Fruit fly (Drosophila melanogaster) whole organism, adult: ENCODE results near the gene RpS7.
A peak's percentile ranks its signal among the peaks of the same experiment; 100 is the strongest.

ENCODE experiments used
- CG11617 ChIP-seq: fragments of 200-800 bp; sonication (Bioruptor generic); optimal IDR thresholded peaks from 2 replicates; lab custom pipeline; 2017; ENCODE audit warnings: mild to moderate bottlenecking, missing biosample characterization, missing genetic modification reagents, missing genetic modification characterization
- CG12768 ChIP-seq: fragments of 200-800 bp; sonication (Bioruptor generic); optimal IDR thresholded peaks from 2 replicates; lab custom pipeline; 2017; ENCODE audit warnings: missing biosample characterization, missing genetic modification characterization, mild to moderate bottlenecking, moderate library complexity, missing genetic modification reagents
- CG14711 ChIP-seq: fragments of 200-800 bp; sonication (Bioruptor generic); optimal IDR thresholded peaks from 2 replicates; lab custom pipeline; 2018; ENCODE audit warnings: missing biosample characterization, mild to moderate bottlenecking, missing genetic modification characterization, moderate library complexity
- CG1620 ChIP-seq: fragments of 200-800 bp; sonication (Bioruptor generic); optimal IDR thresholded peaks from 2 replicates; lab custom pipeline; 2016; ENCODE audit warnings: missing biosample characterization, missing genetic modification characterization
- CG33017 ChIP-seq: fragments of 200-800 bp; sonication (Bioruptor generic); optimal IDR thresholded peaks from 2 replicates; lab custom pipeline; 2018; ENCODE audit warnings: missing biosample characterization, mild to moderate bottlenecking, missing genetic modification characterization, moderate library complexity
- CG5204 ChIP-seq: fragments of 200-800 bp; sonication (Bioruptor generic); optimal IDR thresholded peaks from 2 replicates; lab custom pipeline; 2016; ENCODE audit warnings: missing biosample characterization, missing genetic modification characterization
- CG7045 ChIP-seq: fragments of 200-800 bp; sonication (Bioruptor generic); optimal IDR thresholded peaks from 2 replicates; lab custom pipeline; 2017; ENCODE audit warnings: missing biosample characterization, mild to moderate bottlenecking, missing genetic modification characterization
- CG7101 ChIP-seq: fragments of 200-800 bp; sonication (Bioruptor generic); optimal IDR thresholded peaks from 2 replicates; lab custom pipeline; 2018; ENCODE audit warnings: missing biosample characterization, mild to moderate bottlenecking, missing genetic modification characterization, moderate library complexity
- Clk ChIP-seq: fragments of 200-800 bp; sonication (Bioruptor generic); optimal IDR thresholded peaks from 2 replicates; lab custom pipeline; 2017; ENCODE audit warnings: missing biosample characterization, missing genetic modification characterization
- Crg-1 ChIP-seq: fragments of 200-800 bp; sonication (Bioruptor generic); optimal IDR thresholded peaks from 2 replicates; lab custom pipeline; 2016; ENCODE audit warnings: missing biosample characterization, missing genetic modification characterization
- Hr96 ChIP-seq: fragments of 200-800 bp; sonication (Bioruptor generic); optimal IDR thresholded peaks from 2 replicates; lab custom pipeline; 2016; ENCODE audit warnings: missing biosample characterization, missing genetic modification characterization
- Mnt ChIP-seq: fragments of 200-800 bp; sonication (Bioruptor generic); optimal IDR thresholded peaks from 2 replicates; lab custom pipeline; 2016; ENCODE audit warnings: missing biosample characterization, mild to moderate bottlenecking, missing genetic modification characterization
- bab1 ChIP-seq: fragments of 200-800 bp; sonication (Bioruptor generic); optimal IDR thresholded peaks from 3 replicates; lab custom pipeline; 2019; ENCODE audit warnings: missing biosample characterization, mild to moderate bottlenecking, missing genetic modification characterization, moderate library complexity
- cic ChIP-seq: fragments of 200-800 bp; sonication (Bioruptor generic); optimal IDR thresholded peaks from 2 replicates; lab custom pipeline; 2017; ENCODE audit warnings: missing biosample characterization, mild to moderate bottlenecking, missing genetic modification characterization, moderate library complexity
- cnc ChIP-seq, 2 experiments: fragments of >200 bp; optimal IDR thresholded peaks; 2 replicates each; lab custom pipeline; 2017
- kay ChIP-seq: fragments of 200-800 bp; sonication (Bioruptor generic); peaks from one replicate; lab custom pipeline; 2016; ENCODE audit warnings: missing biosample characterization, missing genetic modification characterization, borderline replicate concordance
- ovo ChIP-seq: fragments of 200-800 bp; sonication (Bioruptor generic); optimal IDR thresholded peaks from 2 replicates; lab custom pipeline; 2016; ENCODE audit warnings: missing biosample characterization, missing genetic modification characterization
- pad ChIP-seq: fragments of 200-800 bp; sonication (Bioruptor generic); optimal IDR thresholded peaks from 3 replicates; lab custom pipeline; 2017; ENCODE audit warnings: missing biosample characterization, missing genetic modification characterization, mild to moderate bottlenecking, moderate library complexity, missing genetic modification reagents
- tj ChIP-seq: fragments of 200-800 bp; sonication (Bioruptor generic); optimal IDR thresholded peaks from 3 replicates; lab custom pipeline; 2017; ENCODE audit warnings: missing biosample characterization, mild to moderate bottlenecking, missing genetic modification characterization, moderate library complexity
- toe ChIP-seq: fragments of 200-800 bp; sonication (Bioruptor generic); optimal IDR thresholded peaks from 2 replicates; lab custom pipeline; 2016; ENCODE audit warnings: missing biosample characterization, missing genetic modification characterization

The RpS7 gene

DNA sequence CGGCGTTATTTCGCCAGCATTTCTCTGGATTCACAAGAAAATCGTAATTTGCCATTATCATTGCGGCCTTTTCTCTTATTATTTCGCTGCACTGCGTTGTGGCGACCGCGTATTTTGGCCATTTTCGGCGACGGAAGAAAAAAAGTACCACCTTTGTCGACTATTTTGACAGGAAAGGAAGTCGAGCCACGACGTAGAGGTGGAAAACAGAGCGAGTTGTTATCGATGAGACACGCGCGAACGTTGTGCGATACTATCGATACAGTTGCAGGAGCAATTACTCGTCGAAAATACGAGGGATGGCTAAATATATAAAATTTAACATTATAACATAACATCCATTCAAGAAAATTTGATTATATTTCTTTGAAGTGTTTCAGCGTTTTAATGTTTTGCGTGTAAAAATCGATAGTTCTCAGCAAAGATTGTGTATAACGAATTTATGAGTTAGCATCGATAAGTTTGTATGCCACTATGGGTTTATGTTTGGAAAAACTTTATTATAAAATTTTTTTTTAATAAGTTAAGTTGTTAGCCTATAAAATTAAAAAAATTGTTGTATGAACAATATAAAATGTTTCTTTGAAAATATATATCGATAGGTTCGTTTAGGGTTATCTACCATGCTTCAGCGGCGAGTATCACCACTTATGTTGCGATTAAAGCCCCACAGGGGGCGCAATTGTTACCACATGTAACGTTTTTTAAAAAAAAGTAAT lies at the start of gene RpS7:
Gene RpS7, minus strand, starts transcription at position 255 of the 719 bp plus-strand sequence.
- peak; percentile 69 for TF ChIP-seq CG33017
- TF ChIP-seq cnc (optimal IDR thresholded peaks at IDR 0.05; lab: Kevin White, UChicago): no peak
- TF ChIP-seq toe (GFP tag; lab: Kevin White, UChicago): peak; percentile 74
- peak; percentile 69 for TF ChIP-seq Hr96 (GFP tag; lab: Kevin White, UChicago)
- TF ChIP-seq kay (GFP tag; lab: Kevin White, UChicago): peak; percentile 67
- TF ChIP-seq CG14711 (tag; lab: Kevin White, UChicago): peak; percentile 55
- TF ChIP-seq Clk: peak; percentile 62
- TF ChIP-seq tj: peak; percentile 59
- TF ChIP-seq CG11617 (GFP tag; lab: Kevin White, UChicago): peak; percentile 88
- TF ChIP-seq Mnt (GFP tag; lab: Kevin White, UChicago): peak; percentile 75
- peak; percentile 69 for TF ChIP-seq CG5204 (GFP tag; lab: Kevin White, UChicago)
- TF ChIP-seq cic (GFP tag; lab: Kevin White, UChicago): peak; percentile 51
- TF ChIP-seq CG12768 (GFP tag; lab: Kevin White, UChicago): peak; percentile 64
- peak; percentile 52 for TF ChIP-seq ovo (GFP tag; lab: Kevin White, UChicago)
- TF ChIP-seq CG1620 (GFP tag; lab: Kevin White, UChicago): peak; percentile 69
- TF ChIP-seq pad: peak; percentile 55
- TF ChIP-seq CG7045: peak; percentile 67
- peak; percentile 84 for TF ChIP-seq bab1 (GFP tag; lab: Kevin White, UChicago)
- peak; percentile 45 for TF ChIP-seq Crg-1 (GFP tag; lab: Kevin White, UChicago)
- TF ChIP-seq CG7101 (tag; lab: Kevin White, UChicago): peak; percentile 75

DNA sequence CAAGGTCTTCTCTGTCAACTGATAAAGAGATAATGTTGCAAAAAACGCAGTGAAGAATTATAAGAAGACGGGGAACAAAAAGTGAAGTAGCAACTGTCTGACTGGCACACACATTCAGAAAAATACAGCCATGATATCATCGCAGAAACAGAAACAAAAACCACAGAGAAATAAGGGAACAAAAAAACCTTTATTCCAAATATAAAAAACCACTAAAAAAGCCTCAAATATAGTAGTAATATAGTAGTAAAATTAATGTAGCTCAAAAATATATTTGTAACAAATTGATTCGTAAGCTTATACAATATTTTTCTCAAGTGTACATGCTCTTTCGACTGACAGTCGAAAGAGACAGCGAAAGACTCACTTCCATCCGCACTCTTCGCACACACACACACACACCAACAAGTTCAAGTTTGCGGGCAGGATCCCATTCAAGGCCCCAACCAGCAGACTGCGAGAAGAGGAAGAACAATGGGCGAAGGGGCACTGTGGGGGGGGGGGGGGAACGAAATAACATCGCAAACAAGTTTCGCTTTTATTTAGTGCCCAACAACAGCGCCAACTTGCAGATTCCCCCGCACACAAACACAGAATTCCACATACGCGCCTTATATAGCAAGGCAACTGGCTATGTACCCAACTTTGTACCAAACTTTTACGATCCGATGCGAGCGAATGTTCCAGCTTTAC lies 49.6 kb upstream of the RpS7 start:
- no peak for TF ChIP-seq CG14711 (tag; lab: Kevin White, UChicago)

DNA sequence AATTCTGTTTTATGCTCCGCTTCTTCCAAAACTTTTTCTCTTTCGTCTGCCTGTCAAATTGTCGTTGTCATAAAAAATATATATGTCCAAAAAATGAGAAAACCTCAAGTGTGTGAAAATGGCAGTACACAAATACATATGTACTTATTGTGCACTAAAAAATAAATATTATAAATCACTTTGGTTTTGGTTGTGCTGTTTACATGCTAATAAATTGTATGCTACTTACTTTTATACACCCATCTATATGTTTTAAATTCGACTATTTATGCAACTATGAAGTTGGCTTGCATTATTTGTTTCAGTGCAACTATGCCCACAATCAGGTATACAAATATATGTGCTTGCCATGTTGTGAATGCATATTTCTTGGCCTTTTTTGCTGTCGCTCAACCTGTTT lies 48.8 kb upstream of the RpS7 start:
- TF ChIP-seq tj: no peak
- TF ChIP-seq CG1620 (GFP tag; lab: Kevin White, UChicago): no peak
- TF ChIP-seq cic (GFP tag; lab: Kevin White, UChicago): no peak
- TF ChIP-seq CG14711 (tag; lab: Kevin White, UChicago): no peak
- no peak for TF ChIP-seq kay (GFP tag; lab: Kevin White, UChicago)
- no peak for TF ChIP-seq CG11617 (GFP tag; lab: Kevin White, UChicago)
- no peak for TF ChIP-seq Hr96 (GFP tag; lab: Kevin White, UChicago)
- no peak for TF ChIP-seq CG7045
- no peak for TF ChIP-seq CG12768 (GFP tag; lab: Kevin White, UChicago)
- no peak for TF ChIP-seq Clk
- no peak for TF ChIP-seq CG33017
- TF ChIP-seq cnc (optimal IDR thresholded peaks at IDR 0.05; lab: Kevin White, UChicago): no peak
- no peak for TF ChIP-seq Mnt (GFP tag; lab: Kevin White, UChicago)

DNA sequence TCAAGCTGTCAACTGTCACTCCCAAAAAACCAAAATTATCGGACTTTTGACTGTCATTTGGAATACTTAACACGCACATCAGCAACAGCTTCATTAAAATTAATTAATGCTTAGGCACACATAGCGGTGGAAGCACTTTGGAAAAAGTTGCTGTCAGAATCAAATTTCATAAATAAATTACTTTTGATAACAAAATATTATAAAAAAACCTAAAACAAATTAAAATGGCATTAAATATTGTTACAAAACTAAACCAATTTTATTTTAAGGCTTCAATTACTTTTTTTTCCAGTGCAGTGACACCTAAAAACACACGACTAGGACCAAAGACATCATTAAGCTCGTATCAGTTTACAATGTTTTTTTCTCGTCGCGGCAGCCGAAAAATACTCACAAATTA lies 47.4 kb upstream of the RpS7 start:
- TF ChIP-seq Hr96 (GFP tag; lab: Kevin White, UChicago) (no peak), CG11617 (GFP tag; lab: Kevin White, UChicago) (no peak), kay (GFP tag; lab: Kevin White, UChicago) (no peak), bab1 (GFP tag; lab: Kevin White, UChicago) (no peak), ovo (GFP tag; lab: Kevin White, UChicago) (no peak), Crg-1 (GFP tag; lab: Kevin White, UChicago) (no peak), Mnt (GFP tag; lab: Kevin White, UChicago) (no peak), CG7101 (tag; lab: Kevin White, UChicago) (no peak), CG7045 (no peak), cnc (optimal IDR thresholded peaks at IDR 0.05; lab: Kevin White, UChicago) (no peak), CG5204 (GFP tag; lab: Kevin White, UChicago) (no peak), tj (no peak), pad (no peak), CG33017 (no peak)

DNA sequence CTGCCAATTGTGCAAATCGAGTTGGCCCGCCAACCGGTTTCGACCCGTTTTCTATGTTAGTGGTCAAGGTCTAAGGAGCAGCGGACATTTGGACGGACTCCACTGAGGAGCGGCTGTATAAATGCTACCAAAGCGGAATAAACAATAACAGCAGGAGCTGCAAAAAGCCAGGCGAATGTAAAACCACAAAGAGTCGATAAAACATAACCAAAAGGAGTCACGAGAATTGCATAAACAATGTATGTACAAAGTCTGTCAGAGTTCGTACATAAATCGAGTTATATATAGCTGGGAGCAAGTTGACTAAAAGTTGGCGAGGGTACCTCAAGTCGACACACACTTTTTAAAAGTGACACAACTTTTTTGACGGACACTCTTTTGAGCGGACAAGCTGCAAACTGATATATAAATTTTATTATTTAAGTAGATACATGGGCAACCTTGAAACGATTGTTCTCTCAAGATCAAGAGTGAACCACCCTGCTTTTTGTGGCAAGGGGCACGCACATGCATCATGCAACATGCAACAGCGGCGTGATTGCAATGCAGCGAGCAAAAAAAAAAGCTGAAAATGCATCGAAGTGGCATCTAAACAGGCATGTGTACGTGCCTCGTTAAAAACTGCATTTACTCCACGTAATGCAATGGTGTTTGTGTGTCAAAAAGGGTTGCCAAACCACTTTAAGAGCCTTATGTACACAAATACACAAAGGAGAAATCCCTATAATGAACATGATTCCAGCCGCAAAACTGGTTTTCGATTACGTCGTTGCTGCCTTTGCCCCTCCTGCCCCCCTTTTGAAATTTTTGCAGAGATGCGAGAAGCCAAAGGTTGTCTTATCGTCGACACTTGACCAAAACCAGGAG lies 46.7 kb upstream of the RpS7 start:
- TF ChIP-seq Hr96 (GFP tag; lab: Kevin White, UChicago) (no peak), Crg-1 (GFP tag; lab: Kevin White, UChicago) (no peak), CG7045 (no peak), CG33017 (no peak), cnc (optimal IDR thresholded peaks at IDR 0.05; lab: Kevin White, UChicago) (no peak), cic (GFP tag; lab: Kevin White, UChicago) (no peak), CG5204 (GFP tag; lab: Kevin White, UChicago) (no peak), tj (no peak), bab1 (GFP tag; lab: Kevin White, UChicago) (no peak), CG1620 (GFP tag; lab: Kevin White, UChicago) (no peak), ovo (GFP tag; lab: Kevin White, UChicago) (no peak), CG11617 (GFP tag; lab: Kevin White, UChicago) (no peak), kay (GFP tag; lab: Kevin White, UChicago) (no peak), Mnt (GFP tag; lab: Kevin White, UChicago) (no peak), Clk (no peak), CG7101 (tag; lab: Kevin White, UChicago) (no peak), toe (GFP tag; lab: Kevin White, UChicago) (no peak), CG12768 (GFP tag; lab: Kevin White, UChicago) (no peak)
